Worm (Caenorhabditis elegans) whole organism, L4/young adult: ENCODE results near the gene T13C5.2.
A peak's percentile ranks its signal among the peaks of the same experiment; 100 is the strongest.

Source experiments
- W03F9.2 ChIP-seq: fragments of 150-350 bp; optimal IDR thresholded peaks from 2 replicates; lab custom pipeline; 2014; ENCODE audit warnings: missing biosample characterization, missing genetic modification characterization
- dao-5 ChIP-seq: sonication (generic microtip); optimal IDR thresholded peaks from 2 replicates; lab custom pipeline; 2016; ENCODE audit warnings: missing genotype, missing genetic modification characterization, moderate library complexity, missing compliant biosample characterization
- him-1 ChIP-seq: sonication (generic microtip); optimal IDR thresholded peaks from 2 replicates; lab custom pipeline; 2016; ENCODE audit warnings: missing genotype, missing genetic modification reagents, missing genetic modification characterization, missing compliant biosample characterization

The T13C5.2 gene

DNA sequence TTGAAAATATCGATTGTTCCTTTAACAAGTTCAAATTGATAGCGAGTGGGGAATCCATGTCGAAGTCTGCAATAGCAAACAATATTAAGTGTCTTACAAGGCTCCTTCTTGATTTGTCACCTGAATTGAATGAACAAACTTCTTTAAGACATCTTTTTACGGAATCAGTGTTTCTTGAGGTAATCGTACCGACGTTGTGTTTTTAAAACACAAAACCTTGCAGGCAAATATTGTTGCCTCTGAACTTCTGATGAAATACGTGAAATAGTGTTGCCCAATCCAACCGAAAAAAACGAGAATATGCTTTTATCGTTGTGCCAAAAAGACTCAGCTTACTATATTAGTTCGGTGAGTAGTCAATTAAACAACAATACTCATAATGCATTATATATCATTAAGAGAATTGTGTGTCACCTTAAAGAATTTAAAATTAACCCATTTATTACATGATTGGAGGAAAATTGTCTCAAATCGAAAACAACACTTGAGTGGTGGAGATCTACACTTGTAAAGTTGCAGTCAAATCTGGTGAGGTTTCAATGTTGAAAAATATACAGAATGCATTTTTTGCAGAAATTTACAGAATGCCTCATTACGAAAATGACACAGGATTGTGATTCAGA is 6.8 kb upstream of the T13C5.2 start, which contains the start of the genes T25B2.4 and T13C5.3:
Gene T25B2.4, plus strand, starts transcription at position 301 of the 623 bp plus-strand sequence.
Gene T13C5.3, plus strand, starts transcription at position 573 of the 623 bp plus-strand sequence.
- no peak for TF ChIP-seq him-1 (tag; lab: Kevin White, UChicago)
- no peak for TF ChIP-seq dao-5 (tag; lab: Kevin White, UChicago)
- TF ChIP-seq W03F9.2 (tag; lab: Kevin White, UChicago), result no peak

DNA sequence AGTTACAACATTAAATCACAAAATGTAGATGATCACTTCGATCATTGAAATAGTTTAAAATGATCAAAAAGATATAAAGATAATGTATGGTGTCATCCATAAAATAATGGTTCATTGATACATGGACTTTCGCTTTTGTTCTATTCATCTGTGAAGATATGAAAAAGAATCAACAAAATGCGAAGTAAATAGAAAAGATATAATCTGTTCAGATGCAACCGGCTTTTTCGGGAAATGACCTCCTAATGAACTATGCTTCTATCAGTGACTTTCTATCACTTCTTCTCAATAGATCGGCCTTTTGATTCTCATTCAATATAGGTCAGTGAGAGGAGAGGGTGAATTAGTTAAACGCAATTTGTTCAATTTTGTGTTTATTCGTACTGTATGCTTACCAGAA is 5.8 kb upstream of the T13C5.2 start:
- TF ChIP-seq dao-5 (tag; lab: Kevin White, UChicago) (no peak), him-1 (tag; lab: Kevin White, UChicago) (no peak), W03F9.2 (tag; lab: Kevin White, UChicago) (no peak)

DNA sequence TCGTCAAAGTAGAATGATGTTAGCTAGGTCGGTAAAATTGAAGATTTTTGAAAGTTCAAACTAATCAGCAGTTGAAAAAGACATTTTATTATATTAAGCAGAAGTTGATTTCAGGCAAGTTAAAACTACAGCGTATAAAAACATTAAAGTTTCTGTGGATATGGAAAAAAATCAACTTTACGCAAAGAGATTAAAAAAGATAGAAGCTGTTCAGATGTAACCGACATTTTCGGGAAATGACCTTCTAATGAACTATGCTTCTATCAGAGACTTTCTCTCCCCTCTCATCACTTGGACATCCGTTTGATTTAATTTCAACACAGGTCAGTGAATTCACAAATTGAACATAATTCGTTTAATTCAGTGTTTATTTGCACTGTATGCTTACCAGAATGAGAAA is 4.5 kb upstream of the T13C5.2 start, which contains the start of gene T13C5.7:
Gene T13C5.7, plus strand, starts transcription at position 301 of the 400 bp plus-strand sequence.
- TF ChIP-seq dao-5 (tag; lab: Kevin White, UChicago) (no peak), him-1 (tag; lab: Kevin White, UChicago) (no peak), W03F9.2 (tag; lab: Kevin White, UChicago) (no peak)

DNA sequence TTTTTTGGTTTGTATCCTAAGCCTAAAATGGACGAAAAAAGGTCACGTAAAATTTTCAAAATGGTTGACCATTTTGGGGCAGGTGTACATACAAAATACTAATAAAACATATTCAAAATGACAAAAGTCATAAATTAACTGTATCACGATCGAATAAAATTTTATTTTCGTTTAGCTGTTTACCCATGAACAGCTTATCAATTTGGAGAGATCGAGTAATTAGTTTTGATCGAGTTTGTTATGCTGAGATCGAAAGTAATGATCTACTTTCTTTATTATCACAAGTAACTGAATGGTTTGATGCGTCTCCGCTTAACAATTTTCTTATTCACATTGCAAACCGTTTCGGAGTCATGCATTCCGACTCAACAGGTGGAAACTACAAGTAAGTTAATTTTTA is 3.0 kb downstream of the T13C5.2 start, which contains the start of gene T13C5.10:
Gene T13C5.10, plus strand, starts transcription at position 301 of the 400 bp plus-strand sequence.
- TF ChIP-seq him-1 (tag; lab: Kevin White, UChicago), result no peak
- no peak for TF ChIP-seq dao-5 (tag; lab: Kevin White, UChicago)
- no peak for TF ChIP-seq W03F9.2 (tag; lab: Kevin White, UChicago)

DNA sequence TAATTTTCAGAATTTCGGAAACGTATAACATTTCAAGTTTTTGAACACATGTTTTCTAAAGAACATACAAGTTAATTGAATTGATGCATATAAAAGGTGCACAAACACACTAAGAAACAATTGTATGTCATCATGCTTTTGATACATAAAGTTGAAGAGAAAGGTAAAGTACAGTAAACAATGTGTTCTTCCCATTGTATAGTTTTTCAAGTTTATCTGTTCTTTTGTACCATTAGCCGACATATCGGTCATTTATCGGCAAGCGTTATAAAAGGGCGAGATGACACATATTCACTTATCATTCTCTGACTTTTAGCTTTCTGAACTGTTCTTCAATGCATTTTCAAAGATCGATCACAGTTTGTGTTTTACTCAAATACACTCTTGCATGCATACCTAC is 5.1 kb downstream of the T13C5.2 start, which contains the start of gene T13C5.9:
Gene T13C5.9, plus strand, starts transcription at position 301 of the 400 bp plus-strand sequence.
- TF ChIP-seq W03F9.2 (tag; lab: Kevin White, UChicago) (no peak), dao-5 (tag; lab: Kevin White, UChicago) (no peak), him-1 (tag; lab: Kevin White, UChicago) (no peak)

DNA sequence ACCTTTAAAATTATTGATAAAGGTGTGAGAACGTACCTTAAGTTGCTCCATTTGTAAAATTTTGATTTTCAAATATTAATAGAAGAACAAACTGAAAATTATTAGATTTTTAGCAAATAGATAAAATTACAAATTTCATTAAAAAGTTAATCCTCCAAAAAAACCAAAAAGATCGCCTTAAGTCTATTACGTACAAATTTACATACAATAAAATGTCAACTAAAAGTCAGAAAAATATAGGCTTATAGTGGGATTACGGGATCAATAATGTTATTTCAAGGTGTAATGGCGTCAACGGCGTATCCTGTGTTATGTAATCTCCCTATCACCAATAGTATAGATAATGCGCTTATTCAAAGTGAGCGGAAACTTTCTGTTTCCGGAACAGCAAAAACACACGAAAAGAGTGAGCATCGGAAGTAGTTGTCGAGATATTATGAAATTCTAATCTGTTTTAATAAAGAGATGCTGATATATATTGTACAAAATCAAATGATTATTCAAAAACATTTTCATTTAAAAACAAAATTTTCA is 9.4 kb downstream of the T13C5.2 start, which contains the start of gene ceh-54:
Gene ceh-54, minus strand, starts transcription at position 51 of the 534 bp plus-strand sequence.
- TF ChIP-seq W03F9.2 (tag; lab: Kevin White, UChicago) (no peak), dao-5 (tag; lab: Kevin White, UChicago) (no peak), him-1 (tag; lab: Kevin White, UChicago) (no peak)

DNA sequence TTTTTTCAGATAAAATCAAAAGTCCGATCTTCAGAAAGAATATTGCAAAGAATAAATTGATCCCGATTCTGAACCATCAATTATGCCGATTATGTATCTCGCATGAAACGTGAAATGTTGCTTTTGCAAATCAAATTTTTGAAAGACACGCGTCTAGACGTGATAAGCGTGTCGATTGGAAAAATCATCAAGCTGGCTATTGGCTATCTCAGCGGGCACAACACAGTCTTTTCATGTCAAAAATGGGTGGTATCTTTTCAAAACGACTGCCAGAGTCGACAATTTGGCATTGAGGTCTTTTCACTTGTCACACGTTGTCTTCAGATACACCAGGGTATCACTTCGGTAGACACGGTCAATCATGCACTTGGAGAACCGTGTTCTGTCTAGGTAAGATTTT is 11.8 kb downstream of the T13C5.2 start, which contains the start of gene daf-9:
Gene daf-9, plus strand, starts transcription at position 301 of the 400 bp plus-strand sequence.
- no peak for TF ChIP-seq W03F9.2 (tag; lab: Kevin White, UChicago)
- no peak for TF ChIP-seq dao-5 (tag; lab: Kevin White, UChicago)
- TF ChIP-seq him-1 (tag; lab: Kevin White, UChicago), result no peak

DNA sequence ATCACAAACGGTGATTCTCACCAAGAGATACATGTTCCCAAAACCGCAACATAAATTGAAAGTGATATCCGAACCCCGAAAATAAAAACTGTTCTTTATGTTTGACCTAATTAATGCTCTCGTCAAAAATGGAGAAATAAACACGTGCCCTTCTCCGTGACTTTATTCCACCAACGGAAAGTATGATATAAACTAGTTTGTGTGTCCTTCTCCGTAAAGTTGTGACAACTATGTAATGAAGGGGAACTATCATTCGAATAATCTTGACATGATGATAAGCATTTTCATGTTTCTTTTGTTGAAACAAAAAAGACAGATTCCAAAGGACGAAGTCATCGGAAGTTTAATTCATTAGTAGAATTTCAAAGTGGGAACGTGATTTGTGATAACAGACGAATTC is 16.7 kb downstream of the T13C5.2 start:
- TF ChIP-seq him-1 (tag; lab: Kevin White, UChicago) (no peak), dao-5 (tag; lab: Kevin White, UChicago) (no peak), W03F9.2 (tag; lab: Kevin White, UChicago) (no peak)

DNA sequence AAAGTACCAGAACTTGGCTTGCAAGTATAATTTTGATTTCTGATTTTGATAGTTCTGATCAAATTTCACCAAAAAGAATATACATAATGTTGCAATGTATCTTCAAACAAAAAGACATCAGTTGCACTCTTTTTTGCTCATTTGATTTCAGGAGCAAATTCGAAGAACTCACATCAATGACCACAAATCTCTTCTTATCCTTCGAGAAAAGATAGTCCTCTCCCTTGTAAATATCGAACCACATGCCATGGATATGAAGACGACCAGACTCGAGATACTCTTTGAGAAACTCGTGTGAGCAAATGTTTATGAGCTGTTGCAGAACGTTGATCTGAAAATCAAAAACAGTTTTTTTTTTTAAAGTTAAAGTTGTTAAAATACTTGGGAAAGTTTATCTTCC is 18.0 kb downstream of the T13C5.2 start:
- TF ChIP-seq W03F9.2 (tag; lab: Kevin White, UChicago) (no peak), him-1 (tag; lab: Kevin White, UChicago) (no peak), dao-5 (tag; lab: Kevin White, UChicago) (no peak)

DNA sequence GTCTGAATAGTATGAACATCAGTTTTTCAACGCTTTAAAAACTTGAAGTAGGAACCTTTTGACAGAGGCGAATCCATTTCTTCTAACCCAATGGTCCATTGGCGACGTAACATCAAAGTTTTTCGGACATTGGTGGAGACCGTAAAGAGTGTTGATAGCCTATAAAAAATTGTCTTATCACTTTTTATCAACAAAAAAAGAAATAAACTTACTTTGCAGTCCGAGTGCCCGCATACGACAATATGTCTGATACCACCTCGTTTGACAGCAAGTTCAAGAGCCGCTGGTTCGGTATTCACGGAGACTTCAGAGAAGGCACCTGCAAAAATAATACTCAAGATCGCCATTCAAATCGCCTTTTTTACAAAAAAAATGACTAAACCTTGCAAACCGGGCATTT is 18.5 kb downstream of the T13C5.2 start:
- no peak for TF ChIP-seq him-1 (tag; lab: Kevin White, UChicago)
- TF ChIP-seq dao-5 (tag; lab: Kevin White, UChicago), result no peak
- TF ChIP-seq W03F9.2 (tag; lab: Kevin White, UChicago), result no peak

DNA sequence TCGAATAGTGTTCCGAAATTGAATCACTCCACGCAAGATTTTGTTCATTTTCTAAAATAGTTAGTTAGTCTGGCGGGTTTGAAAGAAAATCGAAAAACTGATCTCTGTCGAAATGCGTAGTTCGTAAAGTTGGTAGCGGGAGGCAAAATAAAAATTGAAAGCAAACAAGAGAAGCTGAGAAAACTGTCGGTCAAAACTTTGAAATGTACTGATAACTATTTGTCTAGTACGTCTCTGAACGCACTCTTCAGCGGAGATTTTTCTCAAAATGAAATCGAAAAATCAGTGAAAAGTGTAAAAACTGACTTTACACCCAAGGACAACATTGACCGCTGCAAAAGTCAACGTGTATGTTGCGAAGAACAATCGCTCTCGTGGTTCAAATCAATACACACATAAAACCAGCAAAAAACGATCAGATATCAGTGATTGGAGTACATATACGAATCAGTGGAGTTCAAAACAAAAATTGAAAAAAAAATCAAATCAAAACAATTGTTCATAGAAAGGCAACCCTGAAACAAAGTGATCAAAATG is 20.0 kb downstream of the T13C5.2 start, which contains the start of gene bca-1:
Gene bca-1, minus strand, starts transcription at position 51 of the 537 bp plus-strand sequence.
- TF ChIP-seq W03F9.2 (tag; lab: Kevin White, UChicago) (peak; percentile 25), him-1 (tag; lab: Kevin White, UChicago) (no peak), dao-5 (tag; lab: Kevin White, UChicago) (no peak)

DNA sequence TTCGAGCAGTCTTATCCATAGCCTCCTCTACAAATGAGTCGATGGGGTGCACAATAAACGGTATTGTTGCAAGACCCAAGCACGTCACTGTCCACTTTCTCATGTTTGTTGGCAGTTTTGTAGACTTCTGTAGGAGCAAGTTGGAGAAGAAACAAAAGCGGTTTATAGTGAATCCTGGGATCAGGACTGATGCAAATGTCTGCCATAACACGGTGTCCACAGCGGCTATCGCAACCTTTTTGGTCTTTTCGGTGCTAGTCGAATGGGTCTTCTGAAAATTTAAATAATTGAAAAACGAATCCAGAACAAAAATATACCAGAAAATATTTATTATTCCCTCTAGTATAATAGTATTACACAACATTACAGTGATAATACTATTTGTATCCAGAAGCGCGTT is 20.5 kb downstream of the T13C5.2 start:
- TF ChIP-seq him-1 (tag; lab: Kevin White, UChicago) (no peak), dao-5 (tag; lab: Kevin White, UChicago) (no peak), W03F9.2 (tag; lab: Kevin White, UChicago) (no peak)

DNA sequence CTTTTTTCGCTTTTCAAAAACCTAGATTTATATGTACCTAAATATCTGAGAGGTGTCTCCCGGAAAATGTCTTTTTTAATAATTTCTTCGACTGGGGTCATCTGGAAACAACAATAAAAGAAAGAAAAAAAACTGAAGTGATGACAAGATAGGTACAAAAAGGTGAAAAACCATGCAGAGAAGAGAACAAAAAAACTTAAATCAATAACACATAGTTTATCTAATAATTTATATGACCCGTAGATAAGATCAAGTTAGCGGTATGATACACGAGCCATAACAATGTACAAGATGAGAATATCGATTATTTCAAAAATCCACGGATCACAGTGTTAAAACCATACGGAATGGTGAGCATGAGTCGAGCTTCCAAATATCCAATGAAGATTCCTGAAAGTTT is 21.5 kb downstream of the T13C5.2 start, which contains the start of gene mtp-18:
Gene mtp-18, minus strand, starts transcription at position 101 of the 400 bp plus-strand sequence.
- TF ChIP-seq dao-5 (tag; lab: Kevin White, UChicago), result no peak
- TF ChIP-seq W03F9.2 (tag; lab: Kevin White, UChicago), result no peak
- no peak for TF ChIP-seq him-1 (tag; lab: Kevin White, UChicago)
